Worm (Caenorhabditis elegans) whole organism, early embryonic: ENCODE data around the gene F59A1.15.

Experiments
- B0310.2 ChIP-seq: sonication (generic microtip); optimal IDR thresholded peaks from 2 replicates; lab custom pipeline; 2016; ENCODE audit warnings: mild to moderate bottlenecking, missing genetic modification characterization, missing compliant biosample characterization
- F13C5.2 ChIP-seq: sonication (generic microtip); optimal IDR thresholded peaks from 2 replicates; lab custom pipeline; 2017; ENCODE audit warnings: mild to moderate bottlenecking, missing genetic modification characterization, inconsistent platforms, missing compliant biosample characterization
- aly-1 ChIP-seq: sonication (generic microtip); optimal IDR thresholded peaks from 2 replicates; lab custom pipeline; 2016; ENCODE audit warnings: missing genetic modification characterization, missing compliant biosample characterization
- ama-1 ChIP-seq: fragments of 150-350 bp; optimal IDR thresholded peaks from 2 replicates; lab custom pipeline; 2014
- ceh-13 ChIP-seq: fragments of 200-800 bp; sonication (Bioruptor generic); optimal IDR thresholded peaks from 2 replicates; lab custom pipeline; 2018; ENCODE audit warnings: mild to moderate bottlenecking, missing genetic modification characterization, missing compliant biosample characterization
- ceh-36 ChIP-seq: sonication (generic microtip); optimal IDR thresholded peaks from 2 replicates; lab custom pipeline; 2016; ENCODE audit warnings: missing genetic modification characterization, inconsistent platforms, missing compliant biosample characterization
- ets-7 ChIP-seq: sonication (generic microtip); optimal IDR thresholded peaks from 2 replicates; lab custom pipeline; 2016; ENCODE audit warnings: missing genotype, missing genetic modification characterization, missing compliant biosample characterization
- flt-1 ChIP-seq: fragments of 200-800 bp; sonication (Bioruptor generic); IDR thresholded peaks from 2 replicates; pipeline ENCODE4 v1.3.6; 2022; ENCODE audit warnings: missing genetic modification characterization, missing compliant biosample characterization
- hmbx-1 ChIP-seq: sonication (generic microtip); optimal IDR thresholded peaks from 2 replicates; lab custom pipeline; 2016; ENCODE audit warnings: mild to moderate bottlenecking, missing genetic modification characterization, missing compliant biosample characterization
- hmg-4 ChIP-seq: fragments of 200-800 bp; sonication (Bioruptor generic); optimal IDR thresholded peaks from 2 replicates; lab custom pipeline; 2018; ENCODE audit warnings: mild to moderate bottlenecking, missing genetic modification characterization, missing compliant biosample characterization
- hnd-1 ChIP-seq: sonication (generic microtip); optimal IDR thresholded peaks from 2 replicates; lab custom pipeline; 2016; ENCODE audit warnings: missing genetic modification characterization, missing compliant biosample characterization
- pes-1 ChIP-seq: fragments of 200-800 bp; sonication (Bioruptor generic); IDR thresholded peaks from 2 replicates; pipeline ENCODE4 v1.3.6; 2022; ENCODE audit warnings: missing genetic modification reagents, missing genetic modification characterization, missing compliant biosample characterization
- scrt-1 ChIP-seq: fragments of 200-800 bp; sonication (Bioruptor generic); IDR thresholded peaks from 2 replicates; pipeline ENCODE4 v1.3.6; 2022; ENCODE audit warnings: missing genetic modification characterization, missing compliant biosample characterization
- sea-1 ChIP-seq: fragments of 200-800 bp; sonication (Bioruptor generic); conservative IDR thresholded peaks from 2 replicates; pipeline ENCODE4 v1.3.6; 2022; ENCODE audit warnings: missing genetic modification characterization, missing compliant biosample characterization
- tbx-11 ChIP-seq: fragments of 200-800 bp; sonication (Bioruptor generic); IDR thresholded peaks from 2 replicates; pipeline ENCODE4 v1.3.6; 2022; ENCODE audit warnings: missing genetic modification characterization, missing compliant biosample characterization
- tbx-37 ChIP-seq: fragments of 200-800 bp; sonication (Bioruptor generic); conservative IDR thresholded peaks from 2 replicates; pipeline ENCODE4 v1.3.6; 2022; ENCODE audit warnings: missing genetic modification reagents, missing genetic modification characterization, missing compliant biosample characterization
- tra-4 ChIP-seq: sonication (generic microtip); optimal IDR thresholded peaks from 2 replicates; lab custom pipeline; 2017; ENCODE audit warnings: missing genetic modification characterization, missing compliant biosample characterization

The F59A1.15 gene

ce11 chrV:17700728-17701262 lies 17.1 kb upstream of the F59A1.15 start, which contains the start of the genes Y26G10.5 and srh-32:
Gene Y26G10.5 (minus strand): TSS chrV:17700828.
Gene srh-32 (plus strand): TSS chrV:17701212.
- TF ChIP-seq tra-4 (no peak), ceh-36 (no peak), hmbx-1 (tag; lab: Kevin White, UChicago) (no peak), ceh-13 (GFP tag; lab: Kevin White, UChicago) (no peak), ama-1 (lab: Kevin White, UChicago) (no peak), tbx-37 (GFP tag; lab: Robert Waterston, UW) (no peak), hnd-1 (tag; lab: Kevin White, UChicago) (no peak), tbx-11 (no peak), flt-1 (GFP tag; lab: Robert Waterston, UW) (no peak), F13C5.2 (no peak), pes-1 (no peak), ets-7 (tag; lab: Kevin White, UChicago) (no peak), aly-1 (no peak), sea-1 (GFP tag; lab: Robert Waterston, UW) (no peak), scrt-1 (GFP tag; lab: Robert Waterston, UW) (no peak), hmg-4 (no peak), B0310.2 (tag; lab: Kevin White, UChicago) (no peak)

- TF ChIP-seq scrt-1 (GFP tag; lab: Robert Waterston, UW) (no peak), tbx-37 (GFP tag; lab: Robert Waterston, UW) (no peak), pes-1 (no peak), ceh-13 (GFP tag; lab: Kevin White, UChicago) (no peak), tra-4 (no peak), aly-1 (no peak), F13C5.2 (no peak), hmg-4 (no peak), hmbx-1 (tag; lab: Kevin White, UChicago) (no peak), hnd-1 (tag; lab: Kevin White, UChicago) (no peak), flt-1 (GFP tag; lab: Robert Waterston, UW) (no peak), ets-7 (tag; lab: Kevin White, UChicago) (no peak), ceh-36 (no peak), ama-1 (lab: Kevin White, UChicago) (no peak)
Measured at ce11 chrV:17699659-17700058, 16.0 kb upstream of the F59A1.15 start, which contains the start of gene Y26G10.6. Gene Y26G10.6 (plus strand): TSS chrV:17699959.

ce11 chrV:17699097-17699496 lies 15.4 kb upstream of the F59A1.15 start, which contains the start of gene Y26G10.4:
Gene Y26G10.4 (minus strand): TSS chrV:17699197.
- TF ChIP-seq tbx-11 (no peak), ets-7 (tag; lab: Kevin White, UChicago) (no peak), hmbx-1 (tag; lab: Kevin White, UChicago) (no peak), hmg-4 (no peak), B0310.2 (tag; lab: Kevin White, UChicago) (no peak), pes-1 (no peak), tra-4 (no peak), ceh-36 (no peak), hnd-1 (tag; lab: Kevin White, UChicago) (no peak), ceh-13 (GFP tag; lab: Kevin White, UChicago) (no peak), F13C5.2 (no peak), tbx-37 (GFP tag; lab: Robert Waterston, UW) (no peak), flt-1 (GFP tag; lab: Robert Waterston, UW) (no peak), scrt-1 (GFP tag; lab: Robert Waterston, UW) (no peak), sea-1 (GFP tag; lab: Robert Waterston, UW) (no peak), aly-1 (no peak), ama-1 (lab: Kevin White, UChicago) (no peak)

- no peak for TF ChIP-seq hmbx-1 (tag; lab: Kevin White, UChicago)
- TF ChIP-seq ceh-13 (GFP tag; lab: Kevin White, UChicago): no peak
- no peak for TF ChIP-seq hmg-4
- TF ChIP-seq flt-1 (GFP tag; lab: Robert Waterston, UW): no peak
- no peak for TF ChIP-seq ets-7 (tag; lab: Kevin White, UChicago)
- TF ChIP-seq pes-1: no peak
- TF ChIP-seq tra-4: no peak
Measured at ce11 chrV:17696753-17697152, 13.1 kb upstream of the F59A1.15 start, which contains the start of gene spp-29. Gene spp-29 (minus strand): TSS chrV:17696853.

- TF ChIP-seq sea-1 (GFP tag; lab: Robert Waterston, UW) (no peak), tbx-37 (GFP tag; lab: Robert Waterston, UW) (no peak), ceh-13 (GFP tag; lab: Kevin White, UChicago) (no peak), hmg-4 (no peak), tbx-11 (no peak), ama-1 (lab: Kevin White, UChicago) (no peak), flt-1 (GFP tag; lab: Robert Waterston, UW) (no peak), tra-4 (no peak), ets-7 (tag; lab: Kevin White, UChicago) (no peak), B0310.2 (tag; lab: Kevin White, UChicago) (no peak), scrt-1 (GFP tag; lab: Robert Waterston, UW) (no peak), aly-1 (no peak), hnd-1 (tag; lab: Kevin White, UChicago) (no peak), hmbx-1 (tag; lab: Kevin White, UChicago) (no peak), ceh-36 (no peak)
Measured at ce11 chrV:17695802-17696201, 12.1 kb upstream of the F59A1.15 start, which contains the start of gene Y26G10.1. Gene Y26G10.1 (minus strand): TSS chrV:17695902.

ce11 chrV:17694260-17694659 lies 10.6 kb upstream of the F59A1.15 start:
- TF ChIP-seq tbx-37 (GFP tag; lab: Robert Waterston, UW) (no peak), ceh-13 (GFP tag; lab: Kevin White, UChicago) (no peak), hmbx-1 (tag; lab: Kevin White, UChicago) (no peak), ama-1 (lab: Kevin White, UChicago) (no peak), sea-1 (GFP tag; lab: Robert Waterston, UW) (no peak), flt-1 (GFP tag; lab: Robert Waterston, UW) (no peak), tra-4 (no peak), ceh-36 (no peak), B0310.2 (tag; lab: Kevin White, UChicago) (no peak), hnd-1 (tag; lab: Kevin White, UChicago) (no peak), aly-1 (no peak), scrt-1 (GFP tag; lab: Robert Waterston, UW) (no peak), ets-7 (tag; lab: Kevin White, UChicago) (no peak), F13C5.2 (no peak), hmg-4 (no peak), tbx-11 (no peak), pes-1 (no peak)

- no peak for TF ChIP-seq pes-1
- TF ChIP-seq tbx-11: no peak
- TF ChIP-seq B0310.2 (tag; lab: Kevin White, UChicago): no peak
- no peak for TF ChIP-seq sea-1 (GFP tag; lab: Robert Waterston, UW)
- no peak for TF ChIP-seq ceh-36
- no peak for TF ChIP-seq hnd-1 (tag; lab: Kevin White, UChicago)
- no peak for TF ChIP-seq hmbx-1 (tag; lab: Kevin White, UChicago)
- no peak for TF ChIP-seq scrt-1 (GFP tag; lab: Robert Waterston, UW)
- no peak for TF ChIP-seq tra-4
- no peak for TF ChIP-seq flt-1 (GFP tag; lab: Robert Waterston, UW)
- TF ChIP-seq hmg-4: no peak
- no peak for TF ChIP-seq ama-1 (lab: Kevin White, UChicago)
- no peak for TF ChIP-seq ceh-13 (GFP tag; lab: Kevin White, UChicago)
- TF ChIP-seq F13C5.2: no peak
- no peak for TF ChIP-seq aly-1
- TF ChIP-seq ets-7 (tag; lab: Kevin White, UChicago): no peak
- no peak for TF ChIP-seq tbx-37 (GFP tag; lab: Robert Waterston, UW)
Measured at ce11 chrV:17690922-17691321, 7.3 kb upstream of the F59A1.15 start, which contains the start of gene F59A1.13. Gene F59A1.13 (minus strand): TSS chrV:17691022.
